Worm (Caenorhabditis elegans): Measurements from ENCODE around the gene srx-78.

The srx-78 gene

ce11 chrV:15057724-15058123, 37.1 kb upstream of the srx-78 start:
- TF ChIP-seq hmbx-1 (tag; optimal IDR thresholded peaks at IDR 0.05) (no peak), F13C5.2 (tag; optimal IDR thresholded peaks at IDR 0.05) (no peak), tbx-11 (GFP tag; IDR thresholded peaks at IDR 0.05) (no peak), ets-7 (tag; optimal IDR thresholded peaks at IDR 0.05) (no peak), tbx-37 (GFP tag; conservative IDR thresholded peaks at IDR 0.05) (no peak), ceh-36 (tag; optimal IDR thresholded peaks at IDR 0.05) (no peak), pes-1 (GFP tag; IDR thresholded peaks at IDR 0.05) (no peak)

ce11 chrV:15058423-15058822, 36.4 kb upstream of the srx-78 start:
- no peak for TF ChIP-seq ama-1 (optimal IDR thresholded peaks at IDR 0.05)
- no peak for TF ChIP-seq B0310.2 (tag; optimal IDR thresholded peaks at IDR 0.05)
- no peak for TF ChIP-seq tbx-11 (GFP tag; IDR thresholded peaks at IDR 0.05)
- TF ChIP-seq pes-1 (GFP tag; IDR thresholded peaks at IDR 0.05), result no peak
- no peak for TF ChIP-seq ceh-36 (tag; optimal IDR thresholded peaks at IDR 0.05)
- no peak for TF ChIP-seq sea-1 (GFP tag; conservative IDR thresholded peaks at IDR 0.05)
- no peak for TF ChIP-seq ets-7 (tag; optimal IDR thresholded peaks at IDR 0.05)
- no peak for TF ChIP-seq aly-1 (tag; optimal IDR thresholded peaks at IDR 0.05)
- TF ChIP-seq flt-1 (GFP tag; IDR thresholded peaks at IDR 0.05), result no peak
- no peak for TF ChIP-seq hnd-1 (tag; optimal IDR thresholded peaks at IDR 0.05)
- no peak for TF ChIP-seq ceh-13 (GFP tag; optimal IDR thresholded peaks at IDR 0.05)
- no peak for TF ChIP-seq hmg-4 (GFP tag; optimal IDR thresholded peaks at IDR 0.05)
- TF ChIP-seq F13C5.2 (tag; optimal IDR thresholded peaks at IDR 0.05), result no peak
- no peak for TF ChIP-seq tbx-37 (GFP tag; conservative IDR thresholded peaks at IDR 0.05)

ce11 chrV:15058965-15059364, 35.9 kb upstream of the srx-78 start:
- TF ChIP-seq flt-1 (GFP tag; IDR thresholded peaks at IDR 0.05) (no peak), tra-4 (tag; optimal IDR thresholded peaks at IDR 0.05) (no peak), hmg-4 (GFP tag; optimal IDR thresholded peaks at IDR 0.05) (no peak), scrt-1 (GFP tag; IDR thresholded peaks at IDR 0.05) (no peak), tbx-37 (GFP tag; conservative IDR thresholded peaks at IDR 0.05) (no peak), B0310.2 (tag; optimal IDR thresholded peaks at IDR 0.05) (no peak), tbx-11 (GFP tag; IDR thresholded peaks at IDR 0.05) (no peak), hmbx-1 (tag; optimal IDR thresholded peaks at IDR 0.05) (no peak), pes-1 (GFP tag; IDR thresholded peaks at IDR 0.05) (no peak), sea-1 (GFP tag; conservative IDR thresholded peaks at IDR 0.05) (no peak), ama-1 (optimal IDR thresholded peaks at IDR 0.05) (no peak), hnd-1 (tag; optimal IDR thresholded peaks at IDR 0.05) (no peak), F13C5.2 (tag; optimal IDR thresholded peaks at IDR 0.05) (no peak)

ce11 chrV:15059534-15059933, 35.3 kb upstream of the srx-78 start, which contains the start of the genes mcm-3 and C25D7.15:
Gene mcm-3 (minus strand): TSS chrV:15059599.
Gene C25D7.15 (plus strand): TSS chrV:15059808.
- no peak for TF ChIP-seq hmbx-1 (tag; optimal IDR thresholded peaks at IDR 0.05)
- no peak for TF ChIP-seq ets-7 (tag; optimal IDR thresholded peaks at IDR 0.05)
- TF ChIP-seq tbx-37 (GFP tag; conservative IDR thresholded peaks at IDR 0.05), result no peak
- no peak for TF ChIP-seq hmg-4 (GFP tag; optimal IDR thresholded peaks at IDR 0.05)
- no peak for TF ChIP-seq flt-1 (GFP tag; IDR thresholded peaks at IDR 0.05)
- no peak for TF ChIP-seq ama-1 (optimal IDR thresholded peaks at IDR 0.05)
- TF ChIP-seq pes-1 (GFP tag; IDR thresholded peaks at IDR 0.05), result no peak
- no peak for TF ChIP-seq F13C5.2 (tag; optimal IDR thresholded peaks at IDR 0.05)
- no peak for TF ChIP-seq tbx-11 (GFP tag; IDR thresholded peaks at IDR 0.05)
- no peak for TF ChIP-seq ceh-13 (GFP tag; optimal IDR thresholded peaks at IDR 0.05)
- TF ChIP-seq ceh-36 (tag; optimal IDR thresholded peaks at IDR 0.05), result no peak
- TF ChIP-seq tra-4 (tag; optimal IDR thresholded peaks at IDR 0.05), result no peak
- no peak for TF ChIP-seq B0310.2 (tag; optimal IDR thresholded peaks at IDR 0.05)
- no peak for TF ChIP-seq sea-1 (GFP tag; conservative IDR thresholded peaks at IDR 0.05)
- TF ChIP-seq aly-1 (tag; optimal IDR thresholded peaks at IDR 0.05), result no peak
- no peak for TF ChIP-seq hnd-1 (tag; optimal IDR thresholded peaks at IDR 0.05)
- TF ChIP-seq scrt-1 (GFP tag; IDR thresholded peaks at IDR 0.05), result no peak

- TF ChIP-seq F13C5.2 (tag; optimal IDR thresholded peaks at IDR 0.05) (no peak), tbx-11 (GFP tag; IDR thresholded peaks at IDR 0.05) (no peak), hnd-1 (tag; optimal IDR thresholded peaks at IDR 0.05) (no peak), hmg-4 (GFP tag; optimal IDR thresholded peaks at IDR 0.05) (no peak), tra-4 (tag; optimal IDR thresholded peaks at IDR 0.05) (no peak), ama-1 (optimal IDR thresholded peaks at IDR 0.05) (no peak), sea-1 (GFP tag; conservative IDR thresholded peaks at IDR 0.05) (no peak), ceh-36 (tag; optimal IDR thresholded peaks at IDR 0.05) (no peak), hmbx-1 (tag; optimal IDR thresholded peaks at IDR 0.05) (no peak), tbx-37 (GFP tag; conservative IDR thresholded peaks at IDR 0.05) (no peak), B0310.2 (tag; optimal IDR thresholded peaks at IDR 0.05) (no peak), pes-1 (GFP tag; IDR thresholded peaks at IDR 0.05) (no peak), ets-7 (tag; optimal IDR thresholded peaks at IDR 0.05) (no peak), scrt-1 (GFP tag; IDR thresholded peaks at IDR 0.05) (no peak), aly-1 (tag; optimal IDR thresholded peaks at IDR 0.05) (no peak), ceh-13 (GFP tag; optimal IDR thresholded peaks at IDR 0.05) (no peak), flt-1 (GFP tag; IDR thresholded peaks at IDR 0.05) (no peak)
Observed at ce11 chrV:15060595-15060994, 34.3 kb upstream of the srx-78 start.

ce11 chrV:15063987-15064386, 30.9 kb upstream of the srx-78 start, which contains the start of gene rap-2:
Gene rap-2 (minus strand): TSS chrV:15064087.
- TF ChIP-seq B0310.2 (tag; optimal IDR thresholded peaks at IDR 0.05) (no peak), tbx-37 (GFP tag; conservative IDR thresholded peaks at IDR 0.05) (no peak), hnd-1 (tag; optimal IDR thresholded peaks at IDR 0.05) (no peak), ama-1 (optimal IDR thresholded peaks at IDR 0.05) (no peak), scrt-1 (GFP tag; IDR thresholded peaks at IDR 0.05) (no peak), tbx-11 (GFP tag; IDR thresholded peaks at IDR 0.05) (no peak), ceh-36 (tag; optimal IDR thresholded peaks at IDR 0.05) (no peak), hmg-4 (GFP tag; optimal IDR thresholded peaks at IDR 0.05) (no peak), aly-1 (tag; optimal IDR thresholded peaks at IDR 0.05) (no peak), pes-1 (GFP tag; IDR thresholded peaks at IDR 0.05) (no peak), ceh-13 (GFP tag; optimal IDR thresholded peaks at IDR 0.05) (no peak), F13C5.2 (tag; optimal IDR thresholded peaks at IDR 0.05) (no peak), tra-4 (tag; optimal IDR thresholded peaks at IDR 0.05) (no peak)

ce11 chrV:15065068-15065744, 29.6 kb upstream of the srx-78 start, which contains the start of gene C25D7.9:
Gene C25D7.9 (plus strand): TSS chrV:15065135.
- TF ChIP-seq tbx-37 (GFP tag; conservative IDR thresholded peaks at IDR 0.05) (no peak), aly-1 (tag; optimal IDR thresholded peaks at IDR 0.05) (no peak), tra-4 (tag; optimal IDR thresholded peaks at IDR 0.05) (no peak), tbx-11 (GFP tag; IDR thresholded peaks at IDR 0.05) (no peak), flt-1 (GFP tag; IDR thresholded peaks at IDR 0.05) (no peak), F13C5.2 (tag; optimal IDR thresholded peaks at IDR 0.05) (peak; percentile 75), B0310.2 (tag; optimal IDR thresholded peaks at IDR 0.05) (no peak), ets-7 (tag; optimal IDR thresholded peaks at IDR 0.05) (no peak), pes-1 (GFP tag; IDR thresholded peaks at IDR 0.05) (no peak), hnd-1 (tag; optimal IDR thresholded peaks at IDR 0.05) (no peak), sea-1 (GFP tag; conservative IDR thresholded peaks at IDR 0.05) (no peak), hmg-4 (GFP tag; optimal IDR thresholded peaks at IDR 0.05) (peak; percentile 75), ceh-13 (GFP tag; optimal IDR thresholded peaks at IDR 0.05) (no peak), ama-1 (optimal IDR thresholded peaks at IDR 0.05) (no peak), hmbx-1 (tag; optimal IDR thresholded peaks at IDR 0.05) (no peak), ceh-36 (tag; optimal IDR thresholded peaks at IDR 0.05) (no peak)

All from whole organism, early embryonic.